Fruit fly (Drosophila melanogaster) whole organism, adult: ENCODE measurements around the gene Pits.

Source experiments
- CG12768 ChIP-seq: fragments of 200-800 bp; sonication (Bioruptor generic); optimal IDR thresholded peaks from 2 replicates; lab custom pipeline; 2017; ENCODE audit warnings: missing biosample characterization, missing genetic modification characterization, mild to moderate bottlenecking, moderate library complexity, missing genetic modification reagents
- CG1620 ChIP-seq: fragments of 200-800 bp; sonication (Bioruptor generic); optimal IDR thresholded peaks from 2 replicates; lab custom pipeline; 2016; ENCODE audit warnings: missing biosample characterization, missing genetic modification characterization
- CG33017 ChIP-seq: fragments of 200-800 bp; sonication (Bioruptor generic); optimal IDR thresholded peaks from 2 replicates; lab custom pipeline; 2018; ENCODE audit warnings: missing biosample characterization, mild to moderate bottlenecking, missing genetic modification characterization, moderate library complexity
- CG5204 ChIP-seq: fragments of 200-800 bp; sonication (Bioruptor generic); optimal IDR thresholded peaks from 2 replicates; lab custom pipeline; 2016; ENCODE audit warnings: missing biosample characterization, missing genetic modification characterization
- CG7101 ChIP-seq: fragments of 200-800 bp; sonication (Bioruptor generic); optimal IDR thresholded peaks from 2 replicates; lab custom pipeline; 2018; ENCODE audit warnings: missing biosample characterization, mild to moderate bottlenecking, missing genetic modification characterization, moderate library complexity
- Hr96 ChIP-seq: fragments of 200-800 bp; sonication (Bioruptor generic); optimal IDR thresholded peaks from 2 replicates; lab custom pipeline; 2016; ENCODE audit warnings: missing biosample characterization, missing genetic modification characterization
- Mnt ChIP-seq: fragments of 200-800 bp; sonication (Bioruptor generic); optimal IDR thresholded peaks from 2 replicates; lab custom pipeline; 2016; ENCODE audit warnings: missing biosample characterization, mild to moderate bottlenecking, missing genetic modification characterization
- bab1 ChIP-seq: fragments of 200-800 bp; sonication (Bioruptor generic); optimal IDR thresholded peaks from 3 replicates; lab custom pipeline; 2019; ENCODE audit warnings: missing biosample characterization, mild to moderate bottlenecking, missing genetic modification characterization, moderate library complexity
- cic ChIP-seq: fragments of 200-800 bp; sonication (Bioruptor generic); optimal IDR thresholded peaks from 2 replicates; lab custom pipeline; 2017; ENCODE audit warnings: missing biosample characterization, mild to moderate bottlenecking, missing genetic modification characterization, moderate library complexity
- cnc ChIP-seq, 2 experiments: fragments of >200 bp; optimal IDR thresholded peaks; 2 replicates each; lab custom pipeline; 2017
- kay ChIP-seq: fragments of 200-800 bp; sonication (Bioruptor generic); peaks from one replicate; lab custom pipeline; 2016; ENCODE audit warnings: missing biosample characterization, missing genetic modification characterization, borderline replicate concordance
- ovo ChIP-seq: fragments of 200-800 bp; sonication (Bioruptor generic); optimal IDR thresholded peaks from 2 replicates; lab custom pipeline; 2016; ENCODE audit warnings: missing biosample characterization, missing genetic modification characterization
- pad ChIP-seq: fragments of 200-800 bp; sonication (Bioruptor generic); optimal IDR thresholded peaks from 3 replicates; lab custom pipeline; 2017; ENCODE audit warnings: missing biosample characterization, missing genetic modification characterization, mild to moderate bottlenecking, moderate library complexity, missing genetic modification reagents
- tj ChIP-seq: fragments of 200-800 bp; sonication (Bioruptor generic); optimal IDR thresholded peaks from 3 replicates; lab custom pipeline; 2017; ENCODE audit warnings: missing biosample characterization, mild to moderate bottlenecking, missing genetic modification characterization, moderate library complexity

DNA sequence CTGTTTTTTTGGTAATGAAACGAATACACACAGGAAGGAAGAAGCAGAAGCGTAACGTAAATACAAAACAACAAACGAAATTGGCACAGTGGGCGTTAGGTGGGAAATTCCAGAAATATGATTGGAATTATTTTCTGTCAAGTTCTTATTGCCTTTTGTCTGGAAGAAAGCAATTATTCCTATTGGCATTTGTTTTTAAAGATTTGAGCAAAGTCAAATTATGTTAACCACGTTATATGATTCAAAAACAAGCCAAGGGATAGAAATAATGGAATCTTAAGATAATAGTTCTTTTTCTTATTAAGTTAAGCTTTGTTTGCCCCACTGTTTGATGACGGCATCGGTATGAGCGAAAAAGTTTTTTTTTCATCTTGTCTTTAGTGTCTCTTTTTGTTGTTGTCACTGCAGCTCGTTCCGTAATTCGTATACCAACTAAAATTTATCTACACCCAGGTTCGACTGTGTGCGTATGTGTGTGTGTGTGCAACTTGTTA, 3.4 kb downstream of the Pits start:
- TF ChIP-seq CG1620, result peak; percentile 85
- no peak for TF ChIP-seq kay (GFP tag; lab: Kevin White, UChicago)
- peak; percentile 89 for TF ChIP-seq CG33017 (tag; lab: Kevin White, UChicago)
- TF ChIP-seq CG7101 (tag; lab: Kevin White, UChicago), result peak; percentile 96
- TF ChIP-seq Hr96 (GFP tag; lab: Kevin White, UChicago), result peak; percentile 50
- TF ChIP-seq tj (GFP tag; lab: Kevin White, UChicago), result no peak
- no peak for TF ChIP-seq Mnt (GFP tag; lab: Kevin White, UChicago)
- TF ChIP-seq bab1 (GFP tag; lab: Kevin White, UChicago), result peak; percentile 78
- TF ChIP-seq CG12768 (GFP tag; lab: Kevin White, UChicago), result peak; percentile 82
- peak; percentile 22 for TF ChIP-seq ovo (GFP tag; lab: Kevin White, UChicago)
- TF ChIP-seq cic (GFP tag; lab: Kevin White, UChicago), result no peak
- no peak for TF ChIP-seq cnc (optimal IDR thresholded peaks at IDR 0.05; lab: Kevin White, UChicago)
- TF ChIP-seq CG5204 (GFP tag; lab: Kevin White, UChicago), result peak; percentile 89
- peak; percentile 56 for TF ChIP-seq pad (GFP tag; lab: Kevin White, UChicago)
